Worm (Caenorhabditis elegans): ENCODE data around the gene F36D3.14.

Gene F36D3.14

ce11 chrV:16480919-16481630 lies 22.0 kb downstream of the F36D3.14 start, which contains the start of the genes F57E7.4 and spig-6:
F57E7.4 (minus strand) TSS chrV:16481019.
spig-6 (plus strand) TSS chrV:16481580.
- TF ChIP-seq nfya-1 (tag; optimal IDR thresholded peaks at IDR 0.05; ENCODE audit: insufficient read depth) (no peak), unc-39 (tag; optimal IDR thresholded peaks at IDR 0.05) (no peak), nhr-28 (tag; optimal IDR thresholded peaks at IDR 0.05) (no peak), ceh-82 (tag; optimal IDR thresholded peaks at IDR 0.05) (no peak), lin-15B (tag; optimal IDR thresholded peaks at IDR 0.05) (no peak), lsy-12 (tag; optimal IDR thresholded peaks at IDR 0.05) (no peak), ceh-9 (tag; optimal IDR thresholded peaks at IDR 0.05) (no peak), jun-1 (tag; optimal IDR thresholded peaks at IDR 0.05) (no peak)

- TF ChIP-seq ceh-82 (tag; optimal IDR thresholded peaks at IDR 0.05): no peak
- no peak for TF ChIP-seq unc-62 (GFP tag; optimal IDR thresholded peaks at IDR 0.05)
- TF ChIP-seq daf-12 (tag; optimal IDR thresholded peaks at IDR 0.05): no peak
- TF ChIP-seq pqm-1 (tag; optimal IDR thresholded peaks at IDR 0.05): no peak
- TF ChIP-seq nhr-237 (tag; optimal IDR thresholded peaks at IDR 0.05): no peak
- TF ChIP-seq lsy-12 (tag; optimal IDR thresholded peaks at IDR 0.05): no peak
- no peak for TF ChIP-seq mdl-1 (tag; optimal IDR thresholded peaks at IDR 0.05)
- TF ChIP-seq nhr-76 (tag; optimal IDR thresholded peaks at IDR 0.05): no peak
- TF ChIP-seq elt-1 (tag; optimal IDR thresholded peaks at IDR 0.05): no peak
- no peak for TF ChIP-seq mml-1 (tag; optimal IDR thresholded peaks at IDR 0.05)
- TF ChIP-seq lin-15B (tag; optimal IDR thresholded peaks at IDR 0.05): no peak
- TF ChIP-seq elt-2 (tag; optimal IDR thresholded peaks at IDR 0.05): no peak
- no peak for TF ChIP-seq ceh-9 (tag; optimal IDR thresholded peaks at IDR 0.05)
- no peak for TF ChIP-seq egl-27 (tag; optimal IDR thresholded peaks at IDR 0.05)
- TF ChIP-seq ceh-28 (tag; optimal IDR thresholded peaks at IDR 0.05): no peak
- TF ChIP-seq lin-39 (tag; optimal IDR thresholded peaks at IDR 0.05): no peak
- TF ChIP-seq R02D3.7 (tag; optimal IDR thresholded peaks at IDR 0.05): no peak
- no peak for TF ChIP-seq tbx-2 (tag; optimal IDR thresholded peaks at IDR 0.05)
Observed at ce11 chrV:16479275-16479674, 23.8 kb downstream of the F36D3.14 start, which contains the start of gene T08G3.11. T08G3.11 (minus strand) TSS chrV:16479375.

ce11 chrV:16471995-16472563 lies 31.0 kb downstream of the F36D3.14 start, which contains the start of gene srw-35:
srw-35 (plus strand) TSS chrV:16472513.
- TF ChIP-seq daf-12 (tag; optimal IDR thresholded peaks at IDR 0.05) (no peak), jun-1 (tag; optimal IDR thresholded peaks at IDR 0.05) (no peak), sea-2 (GFP tag; optimal IDR thresholded peaks at IDR 0.05) (no peak)

- TF ChIP-seq daf-12 (tag; optimal IDR thresholded peaks at IDR 0.05) (no peak), nhr-11 (tag; optimal IDR thresholded peaks at IDR 0.05) (no peak), fkh-2 (tag; optimal IDR thresholded peaks at IDR 0.05) (no peak), elt-3 (tag; optimal IDR thresholded peaks at IDR 0.05) (no peak), unc-62 (GFP tag; optimal IDR thresholded peaks at IDR 0.05) (no peak), eor-1 (tag; optimal IDR thresholded peaks at IDR 0.05) (no peak), ztf-4 (tag; optimal IDR thresholded peaks at IDR 0.05) (no peak), nhr-76 (tag; optimal IDR thresholded peaks at IDR 0.05) (no peak)
Observed at ce11 chrV:16470916-16471315, 32.1 kb downstream of the F36D3.14 start, which contains the start of gene srh-138. srh-138 (minus strand) TSS chrV:16471016.

ce11 chrV:16467840-16468239 lies 35.2 kb downstream of the F36D3.14 start, which contains the start of gene sru-44:
sru-44 (minus strand) TSS chrV:16467940.
- TF ChIP-seq fkh-10 (GFP tag; optimal IDR thresholded peaks at IDR 0.05) (no peak), mdl-1 (tag; optimal IDR thresholded peaks at IDR 0.05) (no peak), nhr-25 (tag; optimal IDR thresholded peaks at IDR 0.05) (no peak), lsy-12 (tag; optimal IDR thresholded peaks at IDR 0.05) (no peak), mml-1 (tag; optimal IDR thresholded peaks at IDR 0.05) (no peak), ceh-28 (tag; optimal IDR thresholded peaks at IDR 0.05) (no peak), elt-3 (tag; optimal IDR thresholded peaks at IDR 0.05) (no peak), nhr-28 (tag; optimal IDR thresholded peaks at IDR 0.05) (no peak), ztf-11 (tag; optimal IDR thresholded peaks at IDR 0.05) (no peak), egl-5 (tag; optimal IDR thresholded peaks at IDR 0.05) (no peak), egl-27 (tag; optimal IDR thresholded peaks at IDR 0.05) (no peak), zag-1 (tag; optimal IDR thresholded peaks at IDR 0.05) (no peak), nfya-1 (tag; optimal IDR thresholded peaks at IDR 0.05; ENCODE audit: insufficient read depth) (no peak), aly-2 (tag; optimal IDR thresholded peaks at IDR 0.05) (no peak), sea-2 (GFP tag; optimal IDR thresholded peaks at IDR 0.05) (no peak)

Data from whole organism, L3 larva.